Worm (Caenorhabditis elegans): ENCODE measurements around the gene tag-153.

DNA sequence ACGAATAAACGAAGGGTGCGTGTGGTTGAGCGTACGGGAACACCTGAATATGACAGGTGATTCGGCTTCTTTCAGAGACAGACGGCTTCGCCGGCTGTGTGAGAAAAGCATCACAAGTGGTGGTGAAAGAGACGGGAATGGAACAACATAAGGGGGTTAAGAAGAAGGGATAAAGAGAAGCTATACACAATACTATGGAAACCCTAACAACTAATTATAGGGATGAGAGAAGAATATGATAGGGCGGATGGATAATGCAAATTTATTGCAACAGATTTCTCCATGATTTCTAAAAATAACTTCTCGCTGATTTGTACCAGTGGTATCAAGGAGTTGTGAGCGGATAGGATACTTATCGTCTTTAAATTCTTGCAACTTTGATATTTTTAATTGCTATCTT, 40.8 kb upstream of the tag-153 start, which contains the start of gene hlh-10:
- no peak for TF ChIP-seq snpc-4 (tag; optimal IDR thresholded peaks at IDR 0.05)
- no peak for TF ChIP-seq mdl-1 (tag; optimal IDR thresholded peaks at IDR 0.05)
- no peak for TF ChIP-seq ztf-11 (tag; optimal IDR thresholded peaks at IDR 0.05)
- TF ChIP-seq pqm-1 (tag; optimal IDR thresholded peaks at IDR 0.05): no peak
- TF ChIP-seq fos-1 (tag; optimal IDR thresholded peaks at IDR 0.05): no peak
- TF ChIP-seq nhr-11 (tag; optimal IDR thresholded peaks at IDR 0.05): no peak
- TF ChIP-seq nhr-12 (tag; optimal IDR thresholded peaks at IDR 0.05): no peak
- no peak for TF ChIP-seq jun-1 (tag; optimal IDR thresholded peaks at IDR 0.05)
